Fruit fly (Drosophila melanogaster) whole organism, prepupa: ENCODE results near the gene Vta1.
A peak's percentile ranks its signal among the peaks of the same experiment; 100 is the strongest.

Experiments
- Blimp-1 ChIP-seq: fragments of 200-800 bp; sonication (Bioruptor generic); optimal IDR thresholded peaks from 3 replicates; lab custom pipeline; 2017; ENCODE audit warnings: missing biosample characterization, missing genetic modification characterization, mild to moderate bottlenecking, moderate library complexity, missing genetic modification reagents
- CG10631 ChIP-seq: fragments of 200-800 bp; sonication (Bioruptor generic); optimal IDR thresholded peaks from 2 replicates; lab custom pipeline; 2016; ENCODE audit warnings: missing biosample characterization, missing genetic modification characterization
- CG11294 ChIP-seq: fragments of 200-800 bp; sonication (Bioruptor generic); IDR thresholded peaks from 2 replicates; pipeline ENCODE4 v1.3.6; 2022; ENCODE audit warnings: missing biosample characterization, missing genetic modification characterization
- CG11902 ChIP-seq: fragments of 200-800 bp; sonication (Bioruptor generic); optimal IDR thresholded peaks from 3 replicates; lab custom pipeline; 2016; ENCODE audit warnings: missing biosample characterization, missing genetic modification characterization
- CG15336 ChIP-seq: fragments of 200-800 bp; sonication (Bioruptor generic); IDR thresholded peaks from 2 replicates; pipeline ENCODE4 v1.3.6; 2022; ENCODE audit warnings: missing biosample characterization, missing genetic modification characterization
- CG1621 ChIP-seq: fragments of 200-800 bp; sonication (Bioruptor generic); optimal IDR thresholded peaks from 3 replicates; lab custom pipeline; 2018; ENCODE audit warnings: missing biosample characterization, mild to moderate bottlenecking, missing genetic modification characterization
- CG16779 ChIP-seq: fragments of 200-800 bp; sonication (Bioruptor generic); optimal IDR thresholded peaks from 3 replicates; lab custom pipeline; 2017; ENCODE audit warnings: missing biosample characterization, mild to moderate bottlenecking, missing genetic modification characterization
- CG3032 ChIP-seq: fragments of 200-800 bp; optimal IDR thresholded peaks from 2 replicates; lab custom pipeline; 2019; ENCODE audit warnings: missing biosample characterization, mild to moderate bottlenecking, missing genetic modification characterization, moderate library complexity
- CG31627 ChIP-seq: fragments of 200-800 bp; sonication (Bioruptor generic); optimal IDR thresholded peaks from 3 replicates; lab custom pipeline; 2016; ENCODE audit warnings: missing biosample characterization, missing genetic modification characterization
- CG32006 ChIP-seq: fragments of 200-800 bp; sonication (Bioruptor generic); optimal IDR thresholded peaks from 3 replicates; lab custom pipeline; 2017; ENCODE audit warnings: missing biosample characterization, mild to moderate bottlenecking, missing genetic modification characterization
- CG3919 ChIP-seq: fragments of 200-800 bp; sonication (Bioruptor generic); optimal IDR thresholded peaks from 3 replicates; lab custom pipeline; 2016; ENCODE audit warnings: missing biosample characterization, missing genetic modification characterization
- CG6163 ChIP-seq: fragments of 200-800 bp; sonication (Bioruptor generic); IDR thresholded peaks from 3 replicates; pipeline ENCODE4 v1.3.6; 2022; ENCODE audit warnings: missing biosample characterization, missing genetic modification characterization
- CG6792 ChIP-seq: fragments of 200-800 bp; sonication (Bioruptor generic); optimal IDR thresholded peaks from 3 replicates; lab custom pipeline; 2016; ENCODE audit warnings: missing biosample characterization, missing genetic modification characterization
- CG6808 ChIP-seq: fragments of 200-800 bp; sonication (Bioruptor generic); optimal IDR thresholded peaks from 3 replicates; lab custom pipeline; 2017; ENCODE audit warnings: missing biosample characterization, missing genetic modification characterization, mild to moderate bottlenecking, moderate library complexity, missing genetic modification reagents
- CG6854 ChIP-seq: fragments of 200-800 bp; sonication (Bioruptor generic); optimal IDR thresholded peaks from 2 replicates; lab custom pipeline; 2017; ENCODE audit warnings: missing biosample characterization, mild to moderate bottlenecking, missing genetic modification characterization
- CG7368 ChIP-seq: fragments of 200-800 bp; sonication (Bioruptor generic); optimal IDR thresholded peaks from 3 replicates; lab custom pipeline; 2016; ENCODE audit warnings: missing biosample characterization, missing genetic modification characterization
- CG8119 ChIP-seq: fragments of 200-800 bp; sonication (Bioruptor generic); IDR thresholded peaks from 3 replicates; pipeline ENCODE4 v1.3.6; 2022; ENCODE audit warnings: missing biosample characterization, missing genetic modification characterization
- CG8319 ChIP-seq: fragments of 200-800 bp; sonication (Bioruptor generic); optimal IDR thresholded peaks from 3 replicates; lab custom pipeline; 2016; ENCODE audit warnings: missing biosample characterization, missing genetic modification characterization
- CG8632 ChIP-seq: fragments of 200-800 bp; sonication (Bioruptor generic); optimal IDR thresholded peaks from 3 replicates; lab custom pipeline; 2016; ENCODE audit warnings: missing biosample characterization, missing genetic modification characterization
- CG9139 ChIP-seq: fragments of 200-800 bp; sonication (Bioruptor generic); optimal IDR thresholded peaks from 3 replicates; lab custom pipeline; 2017; ENCODE audit warnings: missing biosample characterization, mild to moderate bottlenecking, missing genetic modification characterization
- Eip75B ChIP-seq: fragments of 200-800 bp; sonication (Bioruptor generic); optimal IDR thresholded peaks from 3 replicates; lab custom pipeline; 2016; ENCODE audit warnings: missing biosample characterization, missing genetic modification characterization
- Eip78C ChIP-seq: fragments of 200-800 bp; sonication (Bioruptor generic); peaks from one replicate; lab custom pipeline; 2016; ENCODE audit warnings: missing biosample characterization, missing genetic modification characterization
- Eip93F ChIP-seq: fragments of 200-800 bp; sonication (Bioruptor generic); optimal IDR thresholded peaks from 2 replicates; lab custom pipeline; 2016; ENCODE audit warnings: missing biosample characterization, mild to moderate bottlenecking, missing genetic modification characterization
- Ets21C ChIP-seq: fragments of 200-800 bp; sonication (Bioruptor generic); optimal IDR thresholded peaks from 3 replicates; lab custom pipeline; 2016; ENCODE audit warnings: missing biosample characterization, missing genetic modification characterization
- Hr38 ChIP-seq: sonication (Bioruptor generic); optimal IDR thresholded peaks from 2 replicates; lab custom pipeline; 2016; ENCODE audit warnings: missing biosample characterization, missing genetic modification characterization
- Hr39 ChIP-seq: fragments of 200-800 bp; sonication (Bioruptor generic); optimal IDR thresholded peaks from 2 replicates; lab custom pipeline; 2016; ENCODE audit warnings: missing biosample characterization, missing genetic modification characterization
- Lpt ChIP-seq: fragments of 200-800 bp; sonication (Bioruptor generic); optimal IDR thresholded peaks from 3 replicates; lab custom pipeline; 2016; ENCODE audit warnings: missing biosample characterization, missing genetic modification characterization
- Met ChIP-seq: fragments of 200-800 bp; sonication (Bioruptor generic); optimal IDR thresholded peaks from 3 replicates; lab custom pipeline; 2016; ENCODE audit warnings: missing biosample characterization, missing genetic modification characterization
- OdsH ChIP-seq: fragments of 200-800 bp; sonication (Bioruptor generic); optimal IDR thresholded peaks from 3 replicates; lab custom pipeline; 2016; ENCODE audit warnings: missing biosample characterization, missing genetic modification characterization
- Smox ChIP-seq: fragments of 200-800 bp; sonication (Bioruptor generic); optimal IDR thresholded peaks from 3 replicates; lab custom pipeline; 2016; ENCODE audit warnings: missing biosample characterization, missing genetic modification characterization
- Sox102F ChIP-seq: fragments of 200-800 bp; sonication (Bioruptor generic); optimal IDR thresholded peaks from 2 replicates; lab custom pipeline; 2016; ENCODE audit warnings: missing biosample characterization, mild to moderate bottlenecking, missing genetic modification characterization
- Sox15 ChIP-seq: fragments of 200-800 bp; sonication (Bioruptor generic); optimal IDR thresholded peaks from 3 replicates; lab custom pipeline; 2016; ENCODE audit warnings: missing biosample characterization, missing genetic modification characterization
- achi ChIP-seq: fragments of 200-800 bp; sonication (Bioruptor generic); optimal IDR thresholded peaks from 3 replicates; lab custom pipeline; 2016; ENCODE audit warnings: missing biosample characterization, missing genetic modification characterization
- acj6 ChIP-seq: fragments of 200-800 bp; sonication (Bioruptor generic); optimal IDR thresholded peaks from 3 replicates; lab custom pipeline; 2016; ENCODE audit warnings: missing biosample characterization, missing genetic modification characterization
- cyc ChIP-seq: fragments of 200-800 bp; sonication (Bioruptor generic); optimal IDR thresholded peaks from 3 replicates; lab custom pipeline; 2016; ENCODE audit warnings: missing biosample characterization, missing genetic modification characterization
- dac ChIP-seq: fragments of 200-800 bp; sonication (Bioruptor generic); optimal IDR thresholded peaks from 2 replicates; lab custom pipeline; 2017; ENCODE audit warnings: missing biosample characterization, mild to moderate bottlenecking, missing genetic modification characterization
- dsx ChIP-seq: fragments of 200-800 bp; optimal IDR thresholded peaks from 3 replicates; lab custom pipeline; 2019; ENCODE audit warnings: missing biosample characterization, mild to moderate bottlenecking, missing genetic modification characterization, moderate library complexity; ENCODE audit not compliant: poor library complexity, severe bottlenecking
- eg ChIP-seq: fragments of 200-800 bp; sonication (Bioruptor generic); IDR thresholded peaks from 3 replicates; pipeline ENCODE4 v1.3.6; 2022; ENCODE audit warnings: missing biosample characterization, missing genetic modification characterization
- esn ChIP-seq: fragments of 200-800 bp; sonication (Bioruptor generic); optimal IDR thresholded peaks from 2 replicates; lab custom pipeline; 2016; ENCODE audit warnings: missing biosample characterization, mild to moderate bottlenecking, missing genetic modification characterization, moderate library complexity
- fkh ChIP-seq: fragments of 200-800 bp; sonication (Bioruptor generic); optimal IDR thresholded peaks from 3 replicates; lab custom pipeline; 2017; ENCODE audit warnings: missing biosample characterization, mild to moderate bottlenecking, missing genetic modification characterization, moderate library complexity
- lz ChIP-seq: fragments of 200-800 bp; sonication (Bioruptor generic); optimal IDR thresholded peaks from 3 replicates; lab custom pipeline; 2016; ENCODE audit warnings: missing biosample characterization, missing genetic modification characterization
- salr ChIP-seq, 2 experiments: fragments of 200-800 bp; sonication (Bioruptor generic); optimal IDR thresholded peaks; 3 replicates each; lab custom pipeline; 2016 to 2018; ENCODE audit warnings: missing biosample characterization in 2 of 2, missing genetic modification characterization in 2 of 2, mild to moderate bottlenecking in 1 of 2
- spab ChIP-seq: fragments of 200-800 bp; sonication (Bioruptor generic); optimal IDR thresholded peaks from 2 replicates; lab custom pipeline; 2017; ENCODE audit warnings: missing biosample characterization, mild to moderate bottlenecking, missing genetic modification characterization, missing genetic modification reagents
- ss ChIP-seq, 2 experiments: fragments of 200-800 bp; sonication (Bioruptor generic); optimal IDR thresholded peaks; 2 replicates in 1 of 2; 3 replicates in 1 of 2; lab custom pipeline; 2017 to 2018; ENCODE audit warnings: mild to moderate bottlenecking in 2 of 2, missing biosample characterization in 2 of 2, missing genetic modification characterization in 2 of 2, moderate library complexity in 1 of 2
- topi ChIP-seq: fragments of 200-800 bp; sonication (Bioruptor generic); optimal IDR thresholded peaks from 3 replicates; lab custom pipeline; 2016; ENCODE audit warnings: missing biosample characterization, missing genetic modification characterization
- vri ChIP-seq: fragments of 200-800 bp; sonication (Bioruptor generic); optimal IDR thresholded peaks from 3 replicates; lab custom pipeline; 2016; ENCODE audit warnings: missing biosample characterization, mild to moderate bottlenecking, missing genetic modification characterization

The Vta1 gene

dm6 chr3L:1692122-1692786 lies 39.6 kb upstream of the Vta1 start (continued):
- TF ChIP-seq acj6 (GFP tag; lab: Kevin White, UChicago), result peak; percentile 90
- TF ChIP-seq CG8319 (GFP tag; lab: Kevin White, UChicago), result peak; percentile 86
- TF ChIP-seq Lpt, result peak; percentile 77
- TF ChIP-seq CG6854, result peak; percentile 84
- peak; percentile 82 for TF ChIP-seq CG16779 (tag; lab: Kevin White, UChicago)
- peak; percentile 87 for TF ChIP-seq cyc (GFP tag; lab: Kevin White, UChicago)
- TF ChIP-seq CG15336 (GFP tag; lab: Robert Waterston, UW), result peak; percentile 85
- peak; percentile 88 for TF ChIP-seq CG8632 (GFP tag; lab: Kevin White, UChicago)
- peak; percentile 78 for TF ChIP-seq dsx (GFP tag; lab: Kevin White, UChicago)

dm6 chr3L:1690727-1691413 lies 38.2 kb upstream of the Vta1 start:
- peak; percentile 85 for TF ChIP-seq eg (GFP tag; lab: Robert Waterston, UW)
- peak; percentile 64 for TF ChIP-seq esn (GFP tag; lab: Kevin White, UChicago)
- TF ChIP-seq Blimp-1 (GFP tag; lab: Kevin White, UChicago), result peak; percentile 20
- peak; percentile 72 for TF ChIP-seq topi (GFP tag; lab: Kevin White, UChicago)
- TF ChIP-seq Sox15 (GFP tag; lab: Kevin White, UChicago), result peak; percentile 46
- TF ChIP-seq Smox (GFP tag; lab: Kevin White, UChicago), result peak; percentile 44
- TF ChIP-seq Eip93F, result no peak
- TF ChIP-seq CG11294, result peak; percentile 45; the same call in 1 of the 2 replicates
- peak; percentile 78 for TF ChIP-seq CG3032 (tag; lab: Kevin White, UChicago)
- peak; percentile 66 for TF ChIP-seq Hr39 (GFP tag; lab: Kevin White, UChicago)
- peak; percentile 48 for TF ChIP-seq CG8632 (GFP tag; lab: Kevin White, UChicago)
- peak; percentile 77 for TF ChIP-seq CG10631 (GFP tag; lab: Kevin White, UChicago)
- TF ChIP-seq ss (GFP tag; optimal IDR thresholded peaks at IDR 0.05; lab: Kevin White, UChicago), result peak; percentile 77 to 83
- TF ChIP-seq CG9139 (GFP tag; lab: Kevin White, UChicago), result peak; percentile 67
- TF ChIP-seq CG15336 (GFP tag; lab: Robert Waterston, UW), result peak; percentile 75
- TF ChIP-seq CG16779 (tag; lab: Kevin White, UChicago), result peak; percentile 56
- peak; percentile 14 for TF ChIP-seq Ets21C
- peak; percentile 72 for TF ChIP-seq CG7368
- peak; percentile 18 for TF ChIP-seq dac (GFP tag; lab: Kevin White, UChicago)
- peak; percentile 55 to 73 for TF ChIP-seq salr (GFP tag; optimal IDR thresholded peaks at IDR 0.05; lab: Kevin White, UChicago)
- TF ChIP-seq Eip78C (GFP tag; lab: Kevin White, UChicago), result peak; percentile 93
- peak; percentile 78 for TF ChIP-seq acj6 (GFP tag; lab: Kevin White, UChicago)
- TF ChIP-seq Hr38 (GFP tag; lab: Kevin White, UChicago), result no peak
- peak; percentile 60 for TF ChIP-seq CG8319 (GFP tag; lab: Kevin White, UChicago)
- TF ChIP-seq CG32006 (GFP tag; lab: Kevin White, UChicago), result peak; percentile 81
- TF ChIP-seq CG6792 (GFP tag; lab: Kevin White, UChicago), result peak; percentile 59
- TF ChIP-seq CG6808 (GFP tag; lab: Kevin White, UChicago), result peak; percentile 83
- TF ChIP-seq vri (GFP tag; lab: Kevin White, UChicago), result peak; percentile 22
- TF ChIP-seq CG11902, result peak; percentile 67
- TF ChIP-seq lz, result peak; percentile 52
- TF ChIP-seq CG1621 (tag; lab: Kevin White, UChicago), result peak; percentile 51
- peak; percentile 80 for TF ChIP-seq Eip75B (GFP tag; lab: Kevin White, UChicago)
- TF ChIP-seq CG8119 (GFP tag; lab: Robert Waterston, UW), result peak; percentile 75
- TF ChIP-seq spab, result peak; percentile 81
- TF ChIP-seq achi (GFP tag; lab: Kevin White, UChicago), result peak; percentile 78
- TF ChIP-seq Sox102F (GFP tag; lab: Kevin White, UChicago), result peak; percentile 27
- TF ChIP-seq Met, result peak; percentile 65
- peak; percentile 87 for TF ChIP-seq CG3919 (GFP tag; lab: Kevin White, UChicago)
- TF ChIP-seq fkh, result peak; percentile 80
- no peak for TF ChIP-seq CG6854
- peak; percentile 39 for TF ChIP-seq Lpt
- peak; percentile 88 for TF ChIP-seq CG6163 (GFP tag; lab: Robert Waterston, UW)
- TF ChIP-seq CG31627 (GFP tag; lab: Kevin White, UChicago), result peak; percentile 61
- peak; percentile 78 for TF ChIP-seq cyc (GFP tag; lab: Kevin White, UChicago)
- TF ChIP-seq OdsH (GFP tag; lab: Kevin White, UChicago), result peak; percentile 76
